Worm (Caenorhabditis elegans) whole organism, L2 larva: Measurements from ENCODE around the gene dnj-26.

Experiments
- C34F6.9 ChIP-seq: fragments of 150-350 bp; optimal IDR thresholded peaks from 2 replicates; lab custom pipeline; 2014; ENCODE audit warnings: missing biosample characterization, missing genetic modification characterization
- F13H6.1 ChIP-seq: sonication (generic microtip); optimal IDR thresholded peaks from 2 replicates; lab custom pipeline; 2016; ENCODE audit warnings: missing genetic modification characterization, missing compliant biosample characterization
- R02D3.7 ChIP-seq: fragments of 150-350 bp; optimal IDR thresholded peaks from 2 replicates; lab custom pipeline; 2014; ENCODE audit warnings: missing biosample characterization, missing genetic modification characterization
- Y55F3AM.14 ChIP-seq: fragments of 200-800 bp; sonication (Bioruptor generic); optimal IDR thresholded peaks from 2 replicates; lab custom pipeline; 2018; ENCODE audit warnings: mild to moderate bottlenecking, missing genetic modification characterization, missing compliant biosample characterization
- ZK546.5 ChIP-seq: sonication (generic microtip); optimal IDR thresholded peaks from 2 replicates; lab custom pipeline; 2017; ENCODE audit warnings: missing biosample characterization, missing genetic modification characterization
- alr-1 ChIP-seq: fragments of 150-350 bp; optimal IDR thresholded peaks from 2 replicates; lab custom pipeline; 2014; ENCODE audit warnings: missing biosample characterization, missing genetic modification characterization
- aly-2 ChIP-seq: fragments of 150-350 bp; optimal IDR thresholded peaks from 2 replicates; lab custom pipeline; 2014; ENCODE audit warnings: missing biosample characterization, missing genetic modification characterization
- ama-1 ChIP-seq: fragments of 150-350 bp; optimal IDR thresholded peaks from 2 replicates; lab custom pipeline; 2018; ENCODE audit warnings: inconsistent platforms
- blmp-1 ChIP-seq: sonication (generic microtip); optimal IDR thresholded peaks from 2 replicates; lab custom pipeline; 2017; ENCODE audit warnings: missing genetic modification characterization, mild to moderate bottlenecking, missing compliant biosample characterization, antibody characterized with exemption, moderate library complexity; ENCODE audit not compliant: insufficient read depth
- ceh-16 ChIP-seq: fragments of 150-350 bp; optimal IDR thresholded peaks from 2 replicates; lab custom pipeline; 2014; ENCODE audit warnings: missing biosample characterization, missing genetic modification characterization
- crh-2 ChIP-seq: sonication (generic microtip); optimal IDR thresholded peaks from 2 replicates; lab custom pipeline; 2017; ENCODE audit warnings: missing biosample characterization, missing genetic modification characterization
- egl-27 ChIP-seq: sonication (generic microtip); optimal IDR thresholded peaks from 3 replicates; lab custom pipeline; 2017; ENCODE audit warnings: missing biosample characterization, missing genetic modification reagents, missing genetic modification characterization
- elt-1 ChIP-seq: fragments of 150-350 bp; optimal IDR thresholded peaks from 2 replicates; lab custom pipeline; 2014; ENCODE audit warnings: missing biosample characterization, missing genetic modification characterization
- fos-1 ChIP-seq: fragments of 150-350 bp; optimal IDR thresholded peaks from 2 replicates; lab custom pipeline; 2014; ENCODE audit warnings: missing biosample characterization, missing genetic modification characterization
- gmeb-1 ChIP-seq: fragments of 150-350 bp; optimal IDR thresholded peaks from 2 replicates; lab custom pipeline; 2014; ENCODE audit warnings: missing biosample characterization, missing genetic modification characterization
- lin-11 ChIP-seq: fragments of 150-350 bp; sonication (generic microtip); optimal IDR thresholded peaks from 2 replicates; lab custom pipeline; 2014; ENCODE audit warnings: missing biosample characterization, missing genetic modification characterization, inconsistent platforms, mixed read lengths
- lin-13 ChIP-seq: fragments of 150-350 bp; optimal IDR thresholded peaks from 2 replicates; lab custom pipeline; 2014; ENCODE audit warnings: missing biosample characterization, missing genetic modification reagents, missing genetic modification characterization
- lin-39 ChIP-seq: fragments of 150-350 bp; optimal IDR thresholded peaks from 2 replicates; lab custom pipeline; 2014; ENCODE audit warnings: missing biosample characterization, missing genetic modification reagents, missing genetic modification characterization
- lsy-2 ChIP-seq, 2 experiments: fragments of 150-350 bp in 1 of 2; sonication (generic microtip) in 1 of 2; optimal IDR thresholded peaks; 2 replicates each; lab custom pipeline; 2014 to 2017; ENCODE audit warnings: missing biosample characterization in 2 of 2, missing genetic modification characterization in 2 of 2
- mab-5 ChIP-seq: fragments of 150-350 bp; optimal IDR thresholded peaks from 2 replicates; lab custom pipeline; 2014; ENCODE audit warnings: missing biosample characterization, missing genetic modification characterization
- mdl-1 ChIP-seq, 2 experiments: fragments of 150-350 bp in 1 of 2; sonication (generic microtip) in 1 of 2; optimal IDR thresholded peaks; 2 replicates each; lab custom pipeline; 2017; ENCODE audit warnings: missing biosample characterization in 2 of 2, missing genetic modification characterization in 2 of 2
- nhr-11 ChIP-seq: fragments of 150-350 bp; optimal IDR thresholded peaks from 2 replicates; lab custom pipeline; 2014; ENCODE audit warnings: missing biosample characterization, missing genetic modification characterization
- nhr-12 ChIP-seq: fragments of 150-350 bp; optimal IDR thresholded peaks from 2 replicates; lab custom pipeline; 2014; ENCODE audit warnings: missing biosample characterization, missing genetic modification characterization
- nhr-129 ChIP-seq: fragments of 150-350 bp; optimal IDR thresholded peaks from 2 replicates; lab custom pipeline; 2014; ENCODE audit warnings: missing biosample characterization, missing genetic modification characterization
- nhr-21 ChIP-seq: fragments of 150-350 bp; optimal IDR thresholded peaks from 2 replicates; lab custom pipeline; 2014; ENCODE audit warnings: missing biosample characterization, missing genetic modification characterization
- nhr-23 ChIP-seq: fragments of 150-350 bp; optimal IDR thresholded peaks from 2 replicates; lab custom pipeline; 2014; ENCODE audit warnings: missing biosample characterization, missing genetic modification reagents, missing genetic modification characterization
- nhr-237 ChIP-seq: fragments of 150-350 bp; optimal IDR thresholded peaks from 2 replicates; lab custom pipeline; 2014; ENCODE audit warnings: missing biosample characterization, missing genetic modification characterization
- nhr-6 ChIP-seq: fragments of 150-350 bp; optimal IDR thresholded peaks from 2 replicates; lab custom pipeline; 2014; ENCODE audit warnings: missing biosample characterization, missing genetic modification characterization
- peb-1 ChIP-seq: fragments of 150-350 bp; optimal IDR thresholded peaks from 2 replicates; lab custom pipeline; 2014; ENCODE audit warnings: missing biosample characterization, missing genetic modification characterization
- sem-4 ChIP-seq: fragments of 150-350 bp; optimal IDR thresholded peaks from 2 replicates; lab custom pipeline; 2014; ENCODE audit warnings: missing biosample characterization, missing genetic modification reagents, missing genetic modification characterization
- skn-1 ChIP-seq: sonication (generic microtip); optimal IDR thresholded peaks from 2 replicates; lab custom pipeline; 2017; ENCODE audit warnings: missing biosample characterization, missing genetic modification characterization
- sma-3 ChIP-seq: sonication (generic microtip); optimal IDR thresholded peaks from 2 replicates; lab custom pipeline; 2016; ENCODE audit warnings: missing genetic modification reagents, missing genetic modification characterization, missing compliant biosample characterization
- sma-9 ChIP-seq, 2 experiments: fragments of 150-350 bp in 1 of 2; sonication (generic microtip) in 1 of 2; optimal IDR thresholded peaks; 2 replicates each; lab custom pipeline; 2014 to 2016; ENCODE audit warnings: missing genetic modification characterization in 2 of 2, mild to moderate bottlenecking in 1 of 2, missing biosample characterization in 1 of 2, missing compliant biosample characterization in 1 of 2, missing genetic modification reagents in 1 of 2, moderate library complexity in 1 of 2
- snpc-4 ChIP-seq: fragments of 150-350 bp; optimal IDR thresholded peaks from 2 replicates; lab custom pipeline; 2014; ENCODE audit warnings: missing biosample characterization, missing genetic modification characterization
- unc-55 ChIP-seq: fragments of 150-350 bp; sonication (generic microtip); optimal IDR thresholded peaks from 3 replicates; lab custom pipeline; 2014; ENCODE audit warnings: missing biosample characterization, missing genetic modification reagents, missing genetic modification characterization
- unc-62 ChIP-seq: fragments of 150-350 bp; optimal IDR thresholded peaks from 2 replicates; lab custom pipeline; 2014; ENCODE audit warnings: missing biosample characterization, missing genetic modification reagents, missing genetic modification characterization
- zag-1 ChIP-seq: fragments of 150-350 bp; optimal IDR thresholded peaks from 2 replicates; lab custom pipeline; 2014; ENCODE audit warnings: missing biosample characterization, missing genetic modification characterization
- ztf-1 ChIP-seq: fragments of 200-800 bp; sonication (Bioruptor generic); conservative IDR thresholded peaks from 2 replicates; pipeline ENCODE4 v1.3.6; 2022; ENCODE audit warnings: missing genetic modification characterization, missing compliant biosample characterization
- ztf-11 ChIP-seq: sonication (generic microtip); optimal IDR thresholded peaks from 2 replicates; lab custom pipeline; 2017; ENCODE audit warnings: missing biosample characterization, missing genetic modification characterization
- ztf-4 ChIP-seq: fragments of 150-350 bp; optimal IDR thresholded peaks from 2 replicates; lab custom pipeline; 2014; ENCODE audit warnings: missing biosample characterization, missing genetic modification characterization

Gene dnj-26

ce11 chrIV:12274365-12274764 lies 21.9 kb upstream of the dnj-26 start:
- TF ChIP-seq sma-3 (GFP tag; lab: Kevin White, UChicago): no peak
- peak; percentile 22 for TF ChIP-seq nhr-129 (tag; lab: Kevin White, UChicago)
- TF ChIP-seq elt-1 (tag; lab: Kevin White, UChicago): no peak
- peak; percentile 5 for TF ChIP-seq gmeb-1 (tag; lab: Kevin White, UChicago)

ce11 chrIV:12270392-12270791 lies 17.9 kb upstream of the dnj-26 start, which contains the start of gene C42C1.3:
Gene C42C1.3 (minus strand): TSS chrIV:12270492.
- no peak for TF ChIP-seq snpc-4 (tag; lab: Kevin White, UChicago)
- no peak for TF ChIP-seq sma-9 (GFP tag; optimal IDR thresholded peaks at IDR 0.05; lab: Kevin White, UChicago)
- TF ChIP-seq sma-9 (tag; optimal IDR thresholded peaks at IDR 0.05; lab: Kevin White, UChicago): no peak
- TF ChIP-seq F13H6.1: no peak
- TF ChIP-seq alr-1 (tag; lab: Kevin White, UChicago): no peak

ce11 chrIV:12268272-12269045 lies 16.0 kb upstream of the dnj-26 start, which contains the start of the genes ppm-1.H and rpl-34:
Gene ppm-1.H (minus strand): TSS chrIV:12268322.
Gene rpl-34 (plus strand): TSS chrIV:12268995.
- TF ChIP-seq ZK546.5 (tag; lab: Kevin White, UChicago) (no peak), crh-2 (tag; lab: Kevin White, UChicago) (peak; percentile 74), sma-9 (GFP tag; optimal IDR thresholded peaks at IDR 0.05; lab: Kevin White, UChicago) (peak; percentile 51), sma-9 (tag; optimal IDR thresholded peaks at IDR 0.05; lab: Kevin White, UChicago) (no peak), ztf-4 (peak; percentile 17), nhr-129 (tag; lab: Kevin White, UChicago) (peak; percentile 98), ama-1 (lab: Kevin White, UChicago) (no peak), sem-4 (tag; lab: Kevin White, UChicago) (peak; percentile 18), nhr-21 (tag; lab: Kevin White, UChicago) (peak; percentile 22), lin-11 (tag; lab: Kevin White, UChicago) (peak; percentile 59), mdl-1 (tag; optimal IDR thresholded peaks at IDR 0.05; lab: Kevin White, UChicago) (no peak), gmeb-1 (tag; lab: Kevin White, UChicago) (peak; percentile 42), lin-39 (tag; lab: Kevin White, UChicago) (no peak), nhr-237 (tag; lab: Kevin White, UChicago) (no peak), fos-1 (tag; lab: Kevin White, UChicago) (peak; percentile 43), unc-55 (GFP tag; lab: Kevin White, UChicago) (peak; percentile 95), snpc-4 (tag; lab: Kevin White, UChicago) (peak; percentile 40), skn-1 (no peak), ztf-11 (tag; lab: Kevin White, UChicago) (no peak), egl-27 (peak; percentile 10), ceh-16 (tag; lab: Kevin White, UChicago) (no peak), mab-5 (tag; lab: Kevin White, UChicago) (no peak), unc-62 (GFP tag; lab: Kevin White, UChicago) (no peak), R02D3.7 (tag; lab: Kevin White, UChicago) (peak; percentile 45), nhr-11 (tag; lab: Kevin White, UChicago) (no peak), C34F6.9 (peak; percentile 74), Y55F3AM.14 (no peak), nhr-23 (tag; lab: Kevin White, UChicago) (no peak), alr-1 (tag; lab: Kevin White, UChicago) (no peak), aly-2 (tag; lab: Kevin White, UChicago) (no peak), lsy-2 (tag; optimal IDR thresholded peaks at IDR 0.05; lab: Kevin White, UChicago) (peak; percentile 89 to 98), peb-1 (tag; lab: Kevin White, UChicago) (no peak), ztf-1 (no peak), sma-3 (GFP tag; lab: Kevin White, UChicago) (no peak), zag-1 (tag; lab: Kevin White, UChicago) (peak; percentile 4), F13H6.1 (peak; percentile 23), lin-13 (GFP tag; lab: Kevin White, UChicago) (peak; percentile 71), blmp-1 (tag; lab: Kevin White, UChicago) (no peak), nhr-6 (tag; lab: Kevin White, UChicago) (no peak), nhr-12 (no peak)
